Worm (Caenorhabditis elegans): ENCODE results near the gene dnj-26.

Gene dnj-26

ce11 chrIV:12282873-12283272 lies 30.4 kb upstream of the dnj-26 start, which contains the start of gene hpo-12:
Gene hpo-12, plus strand, starts transcription at chrIV:12283173.
- no peak for TF ChIP-seq nhr-12 (tag; optimal IDR thresholded peaks at IDR 0.05)
- TF ChIP-seq snu-23 (GFP tag; optimal IDR thresholded peaks at IDR 0.05) = no peak
- no peak for TF ChIP-seq sptf-1 (tag; optimal IDR thresholded peaks at IDR 0.05)
- TF ChIP-seq jun-1 (tag; optimal IDR thresholded peaks at IDR 0.05) = no peak
- no peak for TF ChIP-seq mef-2 (tag; optimal IDR thresholded peaks at IDR 0.05)
- no peak for TF ChIP-seq unc-98 (GFP tag; IDR thresholded peaks at IDR 0.05)
- TF ChIP-seq snpc-4 (tag; optimal IDR thresholded peaks at IDR 0.05) = no peak
- TF ChIP-seq efl-3 (GFP tag; optimal IDR thresholded peaks at IDR 0.05) = no peak
- TF ChIP-seq efl-1 (optimal IDR thresholded peaks at IDR 0.05) = no peak
- TF ChIP-seq efl-1 (GFP tag; optimal IDR thresholded peaks at IDR 0.05 in 1 of 2) = no peak
- no peak for TF ChIP-seq nhr-77 (tag; optimal IDR thresholded peaks at IDR 0.05)
- TF ChIP-seq lir-3 (tag; optimal IDR thresholded peaks at IDR 0.05; ENCODE audit: poor library complexity) = no peak
- TF ChIP-seq lin-15B (tag; optimal IDR thresholded peaks at IDR 0.05) = no peak
- TF ChIP-seq swsn-7 (tag; optimal IDR thresholded peaks at IDR 0.05) = no peak
- no peak for TF ChIP-seq dpl-1 (GFP tag; optimal IDR thresholded peaks at IDR 0.05)
- no peak for TF ChIP-seq nhr-47 (tag; optimal IDR thresholded peaks at IDR 0.05)
- no peak for TF ChIP-seq mdl-1 (tag; optimal IDR thresholded peaks at IDR 0.05)

- no peak for TF ChIP-seq pax-3 (tag; optimal IDR thresholded peaks at IDR 0.05)
- TF ChIP-seq pqm-1 (tag; optimal IDR thresholded peaks at IDR 0.05) = no peak
- TF ChIP-seq xbp-1 (tag; optimal IDR thresholded peaks at IDR 0.05) = peak; percentile 32
- TF ChIP-seq tlp-1 (tag; optimal IDR thresholded peaks at IDR 0.05) = no peak
- peak; percentile 54 to 61 for TF ChIP-seq lsy-2 (tag; optimal IDR thresholded peaks at IDR 0.05)
- TF ChIP-seq elt-2 (tag; optimal IDR thresholded peaks at IDR 0.05) = no peak
- no peak for TF ChIP-seq sup-37 (GFP tag; optimal IDR thresholded peaks at IDR 0.05)
- no peak for TF ChIP-seq mab-9 (GFP tag; IDR thresholded peaks at IDR 0.05)
- no peak for TF ChIP-seq C04F5.9 (tag; optimal IDR thresholded peaks at IDR 0.05)
- no peak for TF ChIP-seq mef-2 (tag; optimal IDR thresholded peaks at IDR 0.05)
- TF ChIP-seq isw-1 (GFP tag; IDR thresholded peaks at IDR 0.05) = no peak
- TF ChIP-seq nhr-76 (tag; optimal IDR thresholded peaks at IDR 0.05) = no peak
- TF ChIP-seq lin-15B (tag; optimal IDR thresholded peaks at IDR 0.05) = no peak
- no peak for TF ChIP-seq nhr-47 (tag; optimal IDR thresholded peaks at IDR 0.05)
- TF ChIP-seq efl-3 (GFP tag; optimal IDR thresholded peaks at IDR 0.05) = no peak
- TF ChIP-seq nhr-20 (tag; optimal IDR thresholded peaks at IDR 0.05) = no peak
- peak in 1 of 3 experiments; percentile 39 for TF ChIP-seq dpl-1 (GFP tag; optimal IDR thresholded peaks at IDR 0.05)
- TF ChIP-seq lin-35 (GFP tag; optimal IDR thresholded peaks at IDR 0.05) = peak; percentile 1 to 14
- no peak for TF ChIP-seq C34B4.2 (tag; optimal IDR thresholded peaks at IDR 0.05)
- no peak for TF ChIP-seq ceh-90 (tag; optimal IDR thresholded peaks at IDR 0.05)
- peak; percentile 3 for TF ChIP-seq swsn-7 (tag; optimal IDR thresholded peaks at IDR 0.05)
- TF ChIP-seq efl-1 (optimal IDR thresholded peaks at IDR 0.05) = peak; percentile 1 to 30
- TF ChIP-seq efl-1 (GFP tag; optimal IDR thresholded peaks at IDR 0.05 in 1 of 2) = peak in 1 of 2 experiments; percentile 45
- peak; percentile 15 for TF ChIP-seq blmp-1 (tag; optimal IDR thresholded peaks at IDR 0.05)
- peak; percentile 53 for TF ChIP-seq mep-1 (tag; optimal IDR thresholded peaks at IDR 0.05)
- TF ChIP-seq F16B12.6 (tag; optimal IDR thresholded peaks at IDR 0.05) = peak; percentile 82
- TF ChIP-seq fkh-4 (tag; optimal IDR thresholded peaks at IDR 0.05; ENCODE audit: borderline replicate concordance) = no peak
- no peak for TF ChIP-seq grh-1 (GFP tag; IDR thresholded peaks at IDR 0.05)
- TF ChIP-seq sox-4 (tag; optimal IDR thresholded peaks at IDR 0.05) = no peak
- no peak for TF ChIP-seq skn-1 (tag; optimal IDR thresholded peaks at IDR 0.05)
These were observed 29.8 kb upstream of the dnj-26 start, which contains the start of the genes C42C1.12 and C42C1.19 for ce11 chrIV:12282157-12282789. Gene C42C1.12, minus strand, starts transcription at chrIV:12282207. Gene C42C1.19, plus strand, starts transcription at chrIV:12282739.

DNA sequence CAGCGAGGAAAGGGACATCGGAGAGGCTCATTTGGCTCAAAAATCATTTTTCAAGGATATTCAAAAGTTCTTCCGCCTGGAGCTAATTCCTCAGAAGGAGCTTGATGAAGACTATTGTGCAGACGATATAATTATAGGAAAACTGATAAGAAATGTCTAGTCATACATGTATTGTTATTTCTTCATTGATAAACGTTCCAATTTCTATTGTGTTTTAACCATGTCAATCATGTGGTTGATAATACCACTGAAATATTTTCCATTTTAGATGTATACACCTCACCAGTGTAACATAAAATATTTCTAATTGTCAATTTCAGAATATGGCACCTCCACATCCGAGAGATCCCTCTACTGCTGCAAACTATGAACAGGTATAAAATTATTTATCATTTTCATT lies 26.9 kb upstream of the dnj-26 start, which contains the start of gene ltah-1.1:
TSS of gene ltah-1.1 (plus strand) at position 283 of the 400 bp plus-strand sequence.
- TF ChIP-seq unc-62 (GFP tag; optimal IDR thresholded peaks at IDR 0.05) (no peak), nhr-11 (tag; optimal IDR thresholded peaks at IDR 0.05) (no peak), irx-1 (tag; optimal IDR thresholded peaks at IDR 0.05) (no peak)
